Fruit fly (Drosophila melanogaster): Measurements from ENCODE around the gene Polr2J.

Gene Polr2J

DNA sequence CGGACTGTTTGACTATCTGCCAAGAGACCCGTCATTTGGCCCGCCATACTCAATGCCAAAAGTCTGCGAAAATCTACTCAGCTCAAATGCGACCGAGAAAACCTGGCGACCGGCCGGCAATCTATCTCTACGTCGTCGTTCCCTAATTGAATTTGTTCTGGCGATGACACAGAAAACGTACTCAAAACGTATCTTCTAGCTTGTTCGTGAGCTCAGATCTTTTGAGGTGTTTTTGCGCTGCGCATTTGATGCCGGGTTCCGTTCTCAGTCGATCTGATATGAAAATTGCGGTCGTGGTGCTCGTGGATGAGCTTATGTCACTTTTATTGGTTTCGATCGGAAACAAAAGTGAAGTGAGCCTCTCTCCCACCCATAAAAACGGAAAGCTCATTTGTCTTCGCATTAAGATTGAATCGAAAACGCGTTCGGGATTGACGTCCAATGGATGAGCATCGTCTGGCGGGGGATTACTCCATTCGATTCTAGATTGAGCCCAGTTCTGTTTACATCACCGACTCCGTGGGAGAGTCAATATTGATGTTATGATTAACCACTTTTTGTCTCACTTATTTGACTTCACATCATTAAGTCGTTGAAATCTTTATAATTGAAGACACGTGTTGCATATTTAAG, 22.4 kb downstream of the Polr2J start (continued):
- TF ChIP-seq CG6683 (GFP tag; optimal IDR thresholded peaks at IDR 0.05) (no peak), CG10147 (GFP tag; optimal IDR thresholded peaks at IDR 0.05) (no peak), CG13894 (tag; optimal IDR thresholded peaks at IDR 0.05) (peak; percentile 48), pum (GFP tag; optimal IDR thresholded peaks at IDR 0.05) (no peak), Usf (GFP tag; optimal IDR thresholded peaks at IDR 0.05) (no peak), CG32772 (GFP tag; IDR thresholded peaks at IDR 0.05) (no peak), CG15601 (tag; optimal IDR thresholded peaks at IDR 0.05) (no peak), odd (GFP tag; optimal IDR thresholded peaks at IDR 0.05) (no peak), Ets65A (GFP tag) (no peak), CG16863 (GFP tag; optimal IDR thresholded peaks at IDR 0.05) (no peak), CG11695 (GFP tag; IDR thresholded peaks at IDR 0.05) (no peak), CkIIα-i1 (GFP tag; IDR thresholded peaks at IDR 0.05) (no peak), Dip3 (GFP tag; optimal IDR thresholded peaks at IDR 0.05) (no peak), CG11085 (GFP tag; IDR thresholded peaks at IDR 0.05) (no peak), sisA (GFP tag; IDR thresholded peaks at IDR 0.05) (no peak), mld (GFP tag; IDR thresholded peaks at IDR 0.05; ENCODE audit: partially characterized antibody) (no peak), Meics (GFP tag; optimal IDR thresholded peaks at IDR 0.05) (peak; percentile 30), tin (GFP tag; optimal IDR thresholded peaks at IDR 0.05) (no peak), D19A (tag; optimal IDR thresholded peaks at IDR 0.05) (no peak), CG8765 (GFP tag; IDR thresholded peaks at IDR 0.05) (no peak), Lpt (GFP tag; optimal IDR thresholded peaks at IDR 0.05) (no peak), vvl (GFP tag; IDR thresholded peaks at IDR 0.05) (no peak), ewg (GFP tag; optimal IDR thresholded peaks at IDR 0.05) (no peak), btn (GFP tag; optimal IDR thresholded peaks at IDR 0.05) (no peak), disco-r (GFP tag; optimal IDR thresholded peaks at IDR 0.05) (no peak), CG1024 (GFP tag; IDR thresholded peaks at IDR 0.05) (no peak), p53 (GFP tag; optimal IDR thresholded peaks at IDR 0.05) (no peak), nau (GFP tag; optimal IDR thresholded peaks at IDR 0.05) (no peak), Trl (optimal IDR thresholded peaks at IDR 0.05) (no peak), Trl (GFP tag; optimal IDR thresholded peaks at IDR 0.05) (no peak), MESR4 (GFP tag; optimal IDR thresholded peaks at IDR 0.05) (no peak), Adf1 (GFP tag; IDR thresholded peaks at IDR 0.05) (no peak), CG8290 (GFP tag; optimal IDR thresholded peaks at IDR 0.05) (no peak), CG8290 (tag; optimal IDR thresholded peaks at IDR 0.05) (peak in 1 of 2 experiments; percentile 75), Drgx (GFP tag; IDR thresholded peaks at IDR 0.05) (no peak), CG12071 (GFP tag; optimal IDR thresholded peaks at IDR 0.05) (peak; percentile 30), ftz-f1 (GFP tag; optimal IDR thresholded peaks at IDR 0.05) (no peak), YL-1 (GFP tag; optimal IDR thresholded peaks at IDR 0.05) (no peak), grn (GFP tag; optimal IDR thresholded peaks at IDR 0.05) (peak; percentile 5), Hey (tag; optimal IDR thresholded peaks at IDR 0.05) (peak; percentile 7), tgo (GFP tag; IDR thresholded peaks at IDR 0.05) (no peak), CG1603 (tag; optimal IDR thresholded peaks at IDR 0.05) (no peak), Nf-YB (GFP tag; optimal IDR thresholded peaks at IDR 0.05) (no peak), pzg (GFP tag; optimal IDR thresholded peaks at IDR 0.05) (no peak), Fer2 (tag; optimal IDR thresholded peaks at IDR 0.05) (no peak), Fer1 (GFP tag; optimal IDR thresholded peaks at IDR 0.05) (peak; percentile 18), Bgb (GFP tag; IDR thresholded peaks at IDR 0.05; ENCODE audit: partially characterized antibody) (no peak), jumu (GFP tag; optimal IDR thresholded peaks at IDR 0.05) (no peak), ash1 (GFP tag; optimal IDR thresholded peaks at IDR 0.05) (no peak), CG4328 (GFP tag; optimal IDR thresholded peaks at IDR 0.05) (no peak), Sox102F (GFP tag; optimal IDR thresholded peaks at IDR 0.05) (peak; percentile 11), Elba2 (GFP tag; optimal IDR thresholded peaks at IDR 0.05) (no peak)
